Fruit fly (Drosophila melanogaster) whole organism, embryonic: ENCODE data around the gene CG15143.

ENCODE experiments used
- Atf3 ChIP-seq: fragments of 200-800 bp; sonication (Bioruptor generic); optimal IDR thresholded peaks from 3 replicates; lab custom pipeline; 2016; ENCODE audit warnings: missing biosample characterization, missing genetic modification characterization
- B-H2 ChIP-seq: fragments of 200-800 bp; sonication (Bioruptor generic); optimal IDR thresholded peaks from 2 replicates; lab custom pipeline; 2018; ENCODE audit warnings: missing biosample characterization, mild to moderate bottlenecking, missing genetic modification characterization
- C15 ChIP-seq: fragments of 200-800 bp; sonication (Bioruptor generic); IDR thresholded peaks from 3 replicates; pipeline ENCODE4 v1.3.6; 2022; ENCODE audit warnings: missing biosample characterization, missing genetic modification characterization
- CG1233 ChIP-seq: fragments of 200-800 bp; sonication (Bioruptor generic); optimal IDR thresholded peaks from 4 replicates; lab custom pipeline; 2018; ENCODE audit warnings: missing biosample characterization, mild to moderate bottlenecking, missing genetic modification characterization
- CG14860 ChIP-seq: fragments of 200-800 bp; sonication (Bioruptor generic); IDR thresholded peaks from 3 replicates; pipeline ENCODE4 v1.3.6; 2022; ENCODE audit warnings: missing biosample characterization, missing genetic modification characterization; ENCODE audit not compliant: partially characterized antibody
- CG16863 ChIP-seq: fragments of 200-800 bp; sonication (Bioruptor generic); optimal IDR thresholded peaks from 3 replicates; lab custom pipeline; 2016; ENCODE audit warnings: missing biosample characterization, missing genetic modification characterization
- CG3995 ChIP-seq: fragments of 200-800 bp; sonication (Bioruptor generic); optimal IDR thresholded peaks from 3 replicates; lab custom pipeline; 2016; ENCODE audit warnings: missing biosample characterization, missing genetic modification characterization
- CG4282 ChIP-seq: fragments of 200-800 bp; sonication (Bioruptor generic); optimal IDR thresholded peaks from 2 replicates; lab custom pipeline; 2016; ENCODE audit warnings: missing biosample characterization, missing genetic modification characterization
- CG4360 ChIP-seq: fragments of 200-800 bp; sonication (Bioruptor generic); IDR thresholded peaks from 2 replicates; pipeline ENCODE4 v1.3.6; 2022; ENCODE audit warnings: missing biosample characterization, missing genetic modification characterization
- CG4707 ChIP-seq: fragments of 200-800 bp; sonication (Bioruptor generic); optimal IDR thresholded peaks from 2 replicates; lab custom pipeline; 2018; ENCODE audit warnings: missing biosample characterization, mild to moderate bottlenecking, missing genetic modification characterization, moderate library complexity
- CG4730 ChIP-seq: fragments of 200-800 bp; sonication (Bioruptor generic); IDR thresholded peaks from 2 replicates; pipeline ENCODE4 v1.3.6; 2022; ENCODE audit warnings: missing biosample characterization, missing genetic modification characterization
- CG5180 ChIP-seq: fragments of 200-800 bp; sonication (Bioruptor generic); optimal IDR thresholded peaks from 3 replicates; lab custom pipeline; 2017; ENCODE audit warnings: missing biosample characterization, missing genetic modification characterization, mild to moderate bottlenecking, moderate library complexity, missing genetic modification reagents
- CG6175 ChIP-seq: fragments of 200-800 bp; sonication (Bioruptor generic); IDR thresholded peaks from 3 replicates; pipeline ENCODE4 v1.3.6; 2022; ENCODE audit warnings: missing biosample characterization, missing genetic modification characterization
- CG7839 ChIP-seq: fragments of 200-800 bp; sonication (Bioruptor generic); optimal IDR thresholded peaks from 3 replicates; lab custom pipeline; 2018; ENCODE audit warnings: missing biosample characterization, mild to moderate bottlenecking, missing genetic modification characterization, moderate library complexity
- CG8478 ChIP-seq: fragments of >200 bp; optimal IDR thresholded peaks from 2 replicates; lab custom pipeline; 2018
- CG9609 ChIP-seq: fragments of 200-800 bp; sonication (Bioruptor generic); optimal IDR thresholded peaks from 3 replicates; lab custom pipeline; 2016; ENCODE audit warnings: missing biosample characterization, missing genetic modification characterization
- CG9932 ChIP-seq: fragments of 200-800 bp; sonication (Bioruptor generic); IDR thresholded peaks from 2 replicates; pipeline ENCODE4 v1.3.6; 2022; ENCODE audit warnings: missing biosample characterization, missing genetic modification characterization
- Dek ChIP-seq: fragments of 200-800 bp; sonication (Bioruptor generic); optimal IDR thresholded peaks from 3 replicates; lab custom pipeline; 2019; ENCODE audit warnings: missing biosample characterization, mild to moderate bottlenecking, missing genetic modification characterization, moderate library complexity
- Doc2 ChIP-seq: fragments of 200-800 bp; sonication (Bioruptor generic); IDR thresholded peaks from 2 replicates; pipeline ENCODE4 v1.3.6; 2022; ENCODE audit warnings: missing biosample characterization, missing genetic modification characterization
- E2f1 ChIP-seq: fragments of 200-800 bp; sonication (Bioruptor generic); IDR thresholded peaks from 2 replicates; pipeline ENCODE4 v1.3.6; 2022; ENCODE audit warnings: missing biosample characterization, missing genetic modification characterization
- E2f2 ChIP-seq: fragments of 200-800 bp; sonication (Bioruptor generic); IDR thresholded peaks from 2 replicates; pipeline ENCODE4 v1.3.6; 2022; ENCODE audit warnings: missing biosample characterization, missing genetic modification characterization
- HHEX ChIP-seq: fragments of 200-800 bp; sonication (Bioruptor generic); optimal IDR thresholded peaks from 3 replicates; lab custom pipeline; 2017; ENCODE audit warnings: missing biosample characterization, mild to moderate bottlenecking, missing genetic modification characterization, missing genetic modification reagents
- Hmx ChIP-seq: fragments of 200-800 bp; sonication (Bioruptor generic); optimal IDR thresholded peaks from 2 replicates; lab custom pipeline; 2016; ENCODE audit warnings: missing biosample characterization, missing genetic modification characterization
- Med ChIP-seq: fragments of 200-800 bp; sonication (Bioruptor generic); peaks from one replicate; lab custom pipeline; 2016; ENCODE audit warnings: missing biosample characterization, missing genetic modification characterization, mild to moderate bottlenecking, inconsistent platforms, moderate library complexity
- Nf-YA ChIP-seq: fragments of 200-800 bp; sonication (Bioruptor generic); IDR thresholded peaks from 2 replicates; pipeline ENCODE4 v1.3.6; 2022; ENCODE audit warnings: missing biosample characterization, missing genetic modification characterization
- Trl ChIP-seq, 3 experiments: fragments of >200 bp in 2 of 3; fragments of 200-800 bp in 1 of 3; sonication (Bioruptor generic) in 1 of 3; optimal IDR thresholded peaks; 2 replicates in 1 of 3; 3 replicates in 2 of 3; lab custom pipeline; 2016 to 2017; ENCODE audit warnings: missing biosample characterization in 1 of 3, missing genetic modification characterization in 1 of 3
- Xbp1 ChIP-seq: fragments of 200-800 bp; sonication (Bioruptor generic); optimal IDR thresholded peaks from 3 replicates; lab custom pipeline; 2016; ENCODE audit warnings: missing biosample characterization, mild to moderate bottlenecking, missing genetic modification characterization
- Xrp1 ChIP-seq: fragments of 200-800 bp; sonication (Bioruptor generic); IDR thresholded peaks from 2 replicates; pipeline ENCODE4 v1.3.6; 2022; ENCODE audit warnings: missing biosample characterization, missing genetic modification characterization
- aop ChIP-seq: fragments of 200-800 bp; sonication (Bioruptor generic); IDR thresholded peaks from 2 replicates; pipeline ENCODE4 v1.3.6; 2022; ENCODE audit warnings: missing biosample characterization, missing genetic modification characterization
- ap ChIP-seq: fragments of 200-800 bp; sonication (Bioruptor generic); IDR thresholded peaks from 2 replicates; pipeline ENCODE4 v1.3.6; 2022; ENCODE audit warnings: missing biosample characterization, missing genetic modification characterization
- cato ChIP-seq: fragments of 200-800 bp; sonication (Bioruptor generic); optimal IDR thresholded peaks from 2 replicates; lab custom pipeline; 2016; ENCODE audit warnings: missing biosample characterization, missing genetic modification characterization, borderline replicate concordance
- croc ChIP-seq: fragments of 200-800 bp; sonication (Bioruptor generic); conservative IDR thresholded peaks from 3 replicates; pipeline ENCODE4 v1.3.6; 2022; ENCODE audit warnings: missing biosample characterization, missing genetic modification characterization
- cwo ChIP-seq: fragments of 200-800 bp; sonication (Bioruptor generic); optimal IDR thresholded peaks from 3 replicates; lab custom pipeline; 2017; ENCODE audit warnings: missing biosample characterization, missing genetic modification characterization, mild to moderate bottlenecking, moderate library complexity, missing genetic modification reagents
- emc ChIP-seq: fragments of 200-800 bp; sonication (Bioruptor generic); optimal IDR thresholded peaks from 2 replicates; lab custom pipeline; 2016; ENCODE audit warnings: missing biosample characterization, missing genetic modification characterization
- hbn ChIP-seq: fragments of 200-800 bp; sonication (Bioruptor generic); IDR thresholded peaks from 2 replicates; pipeline ENCODE4 v1.3.6; 2022; ENCODE audit warnings: missing biosample characterization, missing genetic modification characterization; ENCODE audit not compliant: partially characterized antibody
- hkb ChIP-seq, 2 experiments: fragments of 200-800 bp in 1 of 2; fragments of >200 bp in 1 of 2; sonication (Bioruptor generic) in 1 of 2; IDR thresholded peaks in 1 of 2; optimal IDR thresholded peaks in 1 of 2; 2 replicates each; pipeline versions ENCODE4 v1.3.6 to Lab custom; 2017 to 2022; ENCODE audit warnings: missing biosample characterization in 1 of 2, missing genetic modification characterization in 1 of 2
- lab ChIP-seq: fragments of 200-800 bp; sonication (Bioruptor generic); optimal IDR thresholded peaks from 3 replicates; lab custom pipeline; 2017; ENCODE audit warnings: missing biosample characterization, missing genetic modification characterization, mild to moderate bottlenecking, moderate library complexity, missing genetic modification reagents
- lov ChIP-seq, 2 experiments: fragments of 200-800 bp in 1 of 2; fragments of >200 bp in 1 of 2; sonication (Bioruptor generic) in 1 of 2; IDR thresholded peaks in 1 of 2; optimal IDR thresholded peaks in 1 of 2; 2 replicates in 1 of 2; 3 replicates in 1 of 2; pipeline versions ENCODE4 v1.3.6 to Lab custom; 2017 to 2022; ENCODE audit warnings: missing biosample characterization in 1 of 2, missing genetic modification characterization in 1 of 2
- mld ChIP-seq: fragments of 200-800 bp; sonication (Bioruptor generic); IDR thresholded peaks from 3 replicates; pipeline ENCODE4 v1.3.6; 2022; ENCODE audit warnings: missing biosample characterization, missing genetic modification characterization; ENCODE audit not compliant: partially characterized antibody
- nmo ChIP-seq: fragments of 200-800 bp; sonication (Bioruptor generic); optimal IDR thresholded peaks from 2 replicates; lab custom pipeline; 2018; ENCODE audit warnings: missing biosample characterization, mild to moderate bottlenecking, missing genetic modification characterization, moderate library complexity
- nom ChIP-seq: fragments of 200-800 bp; sonication (Bioruptor generic); optimal IDR thresholded peaks from 2 replicates; lab custom pipeline; 2017; ENCODE audit warnings: missing biosample characterization, missing genetic modification characterization, mild to moderate bottlenecking, moderate library complexity, missing genetic modification reagents
- odd ChIP-seq: fragments of 200-800 bp; sonication (Bioruptor generic); optimal IDR thresholded peaks from 2 replicates; lab custom pipeline; 2017; ENCODE audit warnings: missing biosample characterization, mild to moderate bottlenecking, missing genetic modification characterization
- onecut ChIP-seq: fragments of 200-800 bp; sonication (Bioruptor generic); IDR thresholded peaks from 2 replicates; pipeline ENCODE4 v1.3.6; 2022; ENCODE audit warnings: missing biosample characterization, missing genetic modification characterization
- org-1 ChIP-seq: fragments of 200-800 bp; sonication (Bioruptor generic); optimal IDR thresholded peaks from 2 replicates; lab custom pipeline; 2017; ENCODE audit warnings: missing biosample characterization, missing genetic modification characterization
- rib ChIP-seq: fragments of 200-800 bp; sonication (Bioruptor generic); IDR thresholded peaks from 2 replicates; pipeline ENCODE4 v1.3.6; 2022; ENCODE audit warnings: missing biosample characterization, missing genetic modification characterization
- sens ChIP-seq: fragments of 200-800 bp; sonication (Bioruptor generic); peaks from one replicate; lab custom pipeline; 2016; ENCODE audit warnings: missing biosample characterization, missing genetic modification characterization
- sim ChIP-seq: fragments of 200-800 bp; sonication (Bioruptor generic); IDR thresholded peaks from 2 replicates; pipeline ENCODE4 v1.3.6; 2022; ENCODE audit warnings: missing biosample characterization, missing genetic modification characterization
- twi ChIP-seq: fragments of 200-800 bp; optimal IDR thresholded peaks from 2 replicates; lab custom pipeline; 2019; ENCODE audit warnings: missing biosample characterization, mild to moderate bottlenecking, missing genetic modification characterization, moderate library complexity
- tx ChIP-seq: fragments of 200-800 bp; sonication (Bioruptor generic); optimal IDR thresholded peaks from 2 replicates; lab custom pipeline; 2016; ENCODE audit warnings: missing biosample characterization, missing genetic modification characterization
- vfl ChIP-seq: fragments of 200-800 bp; sonication (Bioruptor generic); optimal IDR thresholded peaks from 2 replicates; lab custom pipeline; 2016; ENCODE audit warnings: missing biosample characterization, missing genetic modification characterization

The CG15143 gene

dm6 chr2L:17484174-17484573 lies 40.2 kb downstream of the CG15143 start, which contains the start of the genes GCS2beta and CG5131 (continued):
- TF ChIP-seq CG14860 (GFP tag; lab: Robert Waterston, UW) (peak; percentile 88), Xrp1 (GFP tag; lab: Robert Waterston, UW) (peak; percentile 92), sim (GFP tag; lab: Robert Waterston, UW) (peak; percentile 73), Hmx (peak; percentile 86), CG6175 (GFP tag; lab: Robert Waterston, UW) (peak; percentile 90), CG16863 (peak; percentile 95), cwo (GFP tag; lab: Kevin White, UChicago) (peak; percentile 83), CG1233 (GFP tag; lab: Kevin White, UChicago) (peak; percentile 88), rib (GFP tag; lab: Robert Waterston, UW) (peak; percentile 92), CG3995 (peak; percentile 71), CG9932 (GFP tag; lab: Robert Waterston, UW) (peak; percentile 98), lab (GFP tag; lab: Kevin White, UChicago) (peak; percentile 95), twi (tag; lab: Kevin White, UChicago) (peak; percentile 79), emc (GFP tag; lab: Kevin White, UChicago) (peak; percentile 92), B-H2 (GFP tag; lab: Kevin White, UChicago) (peak; percentile 80), E2f2 (peak; percentile 84), Trl (optimal IDR thresholded peaks at IDR 0.05; lab: Kevin White, UChicago) (no peak), Trl (GFP tag; optimal IDR thresholded peaks at IDR 0.05; lab: Kevin White, UChicago) (peak; percentile 98), tx (GFP tag; lab: Kevin White, UChicago) (peak; percentile 96), CG4360 (peak; percentile 49; the same call in 1 of the 2 replicates), onecut (no peak), CG4730 (GFP tag; lab: Robert Waterston, UW) (peak; percentile 91), HHEX (GFP tag; lab: Kevin White, UChicago) (peak; percentile 87), CG7839 (tag; lab: Kevin White, UChicago) (peak; percentile 89), cato (GFP tag; lab: Kevin White, UChicago) (peak; percentile 89), CG8478 (lab: Kevin White, UChicago) (no peak), odd (GFP tag; lab: Kevin White, UChicago) (peak; percentile 63), nom (GFP tag; lab: Kevin White, UChicago) (no peak), croc (peak; percentile 82), aop (GFP tag; lab: Robert Waterston, UW) (peak; percentile 65; the same call in 1 of the 2 replicates), Atf3 (GFP tag; lab: Kevin White, UChicago) (peak; percentile 91), org-1 (GFP tag; lab: Kevin White, UChicago) (peak; percentile 78), Doc2 (GFP tag; lab: Robert Waterston, UW) (peak; percentile 87), nmo (GFP tag; lab: Kevin White, UChicago) (peak; percentile 96), CG4707 (GFP tag; lab: Kevin White, UChicago) (peak; percentile 24), mld (peak; percentile 55; the same call in 1 of the 3 replicates), CG9609 (GFP tag; lab: Kevin White, UChicago) (peak; percentile 97), CG4282 (GFP tag; lab: Kevin White, UChicago) (peak; percentile 92), Xbp1 (GFP tag; lab: Kevin White, UChicago) (peak; percentile 97), hkb (optimal IDR thresholded peaks at IDR 0.05; lab: Kevin White, UChicago) (peak; percentile 71), hkb (GFP tag; IDR thresholded peaks at IDR 0.05; lab: Robert Waterston, UW) (peak; percentile 93), sens (peak; percentile 99), vfl (GFP tag; lab: Kevin White, UChicago) (peak; percentile 97), lov (optimal IDR thresholded peaks at IDR 0.05; lab: Kevin White, UChicago) (no peak), lov (GFP tag; IDR thresholded peaks at IDR 0.05; lab: Robert Waterston, UW) (peak; percentile 81; the same call in 2 of the 3 replicates), Nf-YA (GFP tag; lab: Robert Waterston, UW) (peak; percentile 77), Dek (tag; lab: Kevin White, UChicago) (peak; percentile 89), Med (GFP tag; lab: Kevin White, UChicago) (peak; percentile 100), hbn (GFP tag; lab: Robert Waterston, UW) (peak; percentile 91), C15 (GFP tag; lab: Robert Waterston, UW) (peak; percentile 84), ap (peak; percentile 85), E2f1 (GFP tag; lab: Robert Waterston, UW) (peak; percentile 91), CG5180 (GFP tag; lab: Kevin White, UChicago) (peak; percentile 50)
